Worm (Caenorhabditis elegans): ENCODE measurements around the gene str-30.

DNA sequence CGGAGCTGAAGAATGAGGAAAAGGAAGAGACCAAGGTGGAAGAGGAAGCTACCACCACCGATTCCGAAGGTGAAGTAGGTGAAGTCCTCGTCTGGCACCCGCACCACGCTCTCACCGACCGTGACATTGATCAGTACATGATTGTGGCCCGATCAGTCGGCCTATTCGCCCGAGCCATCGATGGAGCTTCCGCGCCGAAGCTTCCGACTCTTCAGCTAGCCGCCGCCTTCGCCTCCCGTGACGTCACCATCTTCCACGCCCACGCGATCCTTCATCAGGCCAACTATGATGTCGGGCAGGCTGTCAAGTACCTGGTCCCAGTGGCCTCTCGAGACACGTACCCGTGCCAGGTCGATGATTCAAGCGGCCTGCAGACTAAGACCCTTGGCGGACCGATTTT lies 18.7 kb upstream of the str-30 start:
- no peak for TF ChIP-seq nhr-11 (tag; optimal IDR thresholded peaks at IDR 0.05)
- no peak for TF ChIP-seq hlh-15 (tag; optimal IDR thresholded peaks at IDR 0.05)
- TF ChIP-seq sox-2 (GFP tag; IDR thresholded peaks at IDR 0.05) = no peak
- no peak for TF ChIP-seq nfya-1 (tag; optimal IDR thresholded peaks at IDR 0.05)
- no peak for TF ChIP-seq fkh-10 (GFP tag; optimal IDR thresholded peaks at IDR 0.05)
- TF ChIP-seq pha-4 (tag; optimal IDR thresholded peaks at IDR 0.05) = no peak
- no peak for TF ChIP-seq C38D4.7 (GFP tag; optimal IDR thresholded peaks at IDR 0.05)
- TF ChIP-seq odd-2 (tag; optimal IDR thresholded peaks at IDR 0.05) = no peak
- no peak for TF ChIP-seq ttx-3 (tag; optimal IDR thresholded peaks at IDR 0.05)
- no peak for TF ChIP-seq fkh-6 (tag; optimal IDR thresholded peaks at IDR 0.05)
- TF ChIP-seq pax-1 (tag; optimal IDR thresholded peaks at IDR 0.05) = no peak
- no peak for TF ChIP-seq tbx-2 (tag; optimal IDR thresholded peaks at IDR 0.05)
- no peak for TF ChIP-seq pat-9 (tag; optimal IDR thresholded peaks at IDR 0.05)
- TF ChIP-seq ceh-45 (GFP tag; IDR thresholded peaks at IDR 0.05) = no peak
